Worm (Caenorhabditis elegans): ENCODE measurements around the gene lnkn-1.

The lnkn-1 gene

DNA sequence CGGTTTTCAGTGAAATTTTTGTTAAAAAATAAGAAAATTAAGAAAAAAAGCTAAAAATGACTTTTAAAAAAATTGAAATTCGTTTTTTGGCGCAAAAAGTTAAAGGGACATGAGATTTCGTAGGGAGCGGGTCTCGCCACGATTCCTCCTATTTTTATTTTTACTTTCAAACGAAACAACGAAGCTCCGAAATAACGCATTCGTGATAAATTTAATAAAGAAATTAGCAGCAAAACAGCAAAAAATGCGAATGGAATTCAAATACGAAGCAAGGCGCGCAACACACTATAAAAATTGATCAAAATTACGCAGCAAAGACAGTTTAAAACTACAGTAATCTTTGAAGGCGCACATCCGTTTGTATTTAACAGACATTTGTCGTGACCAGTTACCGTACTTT lies 9.7 kb downstream of the lnkn-1 start:
- TF ChIP-seq ces-1 (GFP tag; optimal IDR thresholded peaks at IDR 0.05) (peak; percentile 53), ztf-11 (tag; optimal IDR thresholded peaks at IDR 0.05) (no peak), blmp-1 (tag; optimal IDR thresholded peaks at IDR 0.05) (no peak), unc-39 (tag; optimal IDR thresholded peaks at IDR 0.05) (no peak), mep-1 (tag; optimal IDR thresholded peaks at IDR 0.05) (peak; percentile 69), cnd-1 (tag; optimal IDR thresholded peaks at IDR 0.05) (no peak), lsy-2 (tag; optimal IDR thresholded peaks at IDR 0.05) (peak; percentile 17)

ce11 chrIII:8901078-8901477 lies 11.0 kb downstream of the lnkn-1 start:
- peak; percentile 73 for TF ChIP-seq cnd-1 (tag; optimal IDR thresholded peaks at IDR 0.05)
- peak; percentile 56 for TF ChIP-seq lin-13 (tag; optimal IDR thresholded peaks at IDR 0.05)
- TF ChIP-seq ceh-39 (tag; optimal IDR thresholded peaks at IDR 0.05), result peak; percentile 0

DNA sequence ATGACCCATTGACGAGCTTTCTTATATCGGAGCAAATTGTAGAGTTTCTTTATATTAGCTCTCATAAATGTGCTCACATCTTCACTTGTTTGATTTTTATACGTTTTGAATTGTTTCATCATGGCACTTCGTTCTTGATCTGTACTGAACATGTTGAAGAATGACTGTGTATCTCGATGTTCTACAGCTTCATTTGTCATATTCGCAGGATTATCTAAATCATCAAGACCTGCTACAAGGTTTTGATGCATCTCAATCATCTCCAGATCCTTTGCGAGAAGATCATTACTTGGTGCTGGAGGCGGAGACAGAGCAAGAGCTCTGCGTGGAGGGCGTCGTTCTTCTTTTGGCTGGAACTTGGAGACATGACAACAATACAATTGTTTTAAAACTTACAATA lies 13.2 kb downstream of the lnkn-1 start:
- TF ChIP-seq tbx-8 (GFP tag; optimal IDR thresholded peaks at IDR 0.05) (no peak), nhr-237 (tag; optimal IDR thresholded peaks at IDR 0.05) (no peak)

ce11 chrIII:8904044-8904443 lies 14.0 kb downstream of the lnkn-1 start, which contains the start of gene lin-9:
Gene lin-9, minus strand, starts transcription at chrIII:8904131.
- peak; percentile 26 for TF ChIP-seq M03D4.4 (tag; optimal IDR thresholded peaks at IDR 0.05)
- peak; percentile 89 for TF ChIP-seq lin-13 (tag; optimal IDR thresholded peaks at IDR 0.05)
- TF ChIP-seq flh-1 (GFP tag; optimal IDR thresholded peaks at IDR 0.05), result no peak
- peak; percentile 29 for TF ChIP-seq ham-2 (GFP tag; optimal IDR thresholded peaks at IDR 0.05)
- TF ChIP-seq ces-1 (GFP tag; optimal IDR thresholded peaks at IDR 0.05), result peak; percentile 60
- peak; percentile 72 for TF ChIP-seq hlh-1 (tag; optimal IDR thresholded peaks at IDR 0.05)
- no peak for TF ChIP-seq sem-2 (GFP tag; optimal IDR thresholded peaks at IDR 0.05)
- TF ChIP-seq unc-62 (GFP tag; optimal IDR thresholded peaks at IDR 0.05), result peak; percentile 61
- peak; percentile 24 for TF ChIP-seq unc-120 (tag; optimal IDR thresholded peaks at IDR 0.05; ENCODE audit: poor library complexity, severe bottlenecking)
- TF ChIP-seq pha-4 (tag; optimal IDR thresholded peaks at IDR 0.05), result peak; percentile 93
- peak; percentile 14 for TF ChIP-seq mls-2 (tag; optimal IDR thresholded peaks at IDR 0.05)
- no peak for TF ChIP-seq bed-3 (GFP tag; optimal IDR thresholded peaks at IDR 0.05)
- TF ChIP-seq snpc-4 (tag; optimal IDR thresholded peaks at IDR 0.05), result no peak
- peak; percentile 67 for TF ChIP-seq drap-1 (GFP tag; optimal IDR thresholded peaks at IDR 0.05)
- TF ChIP-seq unc-39 (tag; optimal IDR thresholded peaks at IDR 0.05), result no peak
- no peak for TF ChIP-seq ceh-83 (GFP tag; optimal IDR thresholded peaks at IDR 0.05)
- TF ChIP-seq mab-5 (tag; optimal IDR thresholded peaks at IDR 0.05), result no peak
- peak; percentile 76 for TF ChIP-seq sptf-1 (tag; optimal IDR thresholded peaks at IDR 0.05)
- peak; percentile 43 for TF ChIP-seq blmp-1 (tag; optimal IDR thresholded peaks at IDR 0.05)
- TF ChIP-seq nhr-12 (tag; optimal IDR thresholded peaks at IDR 0.05), result no peak
- no peak for TF ChIP-seq elt-1 (tag; optimal IDR thresholded peaks at IDR 0.05; ENCODE audit: borderline replicate concordance, insufficient read depth)
- peak; percentile 11 for TF ChIP-seq ztf-11 (tag; optimal IDR thresholded peaks at IDR 0.05)
- peak; percentile 99 for TF ChIP-seq lsy-2 (tag; optimal IDR thresholded peaks at IDR 0.05)
- TF ChIP-seq zip-8 (tag; optimal IDR thresholded peaks at IDR 0.05), result no peak
- peak; percentile 88 for TF ChIP-seq nhr-237 (tag; optimal IDR thresholded peaks at IDR 0.05)
- TF ChIP-seq lin-32 (GFP tag; optimal IDR thresholded peaks at IDR 0.05), result no peak
- peak; percentile 77 for TF ChIP-seq ceh-39 (tag; optimal IDR thresholded peaks at IDR 0.05)
- peak; percentile 62 for TF ChIP-seq elt-3 (tag; optimal IDR thresholded peaks at IDR 0.05)
- TF ChIP-seq mep-1 (tag; optimal IDR thresholded peaks at IDR 0.05), result peak; percentile 89
- TF ChIP-seq ceh-43 (GFP tag; optimal IDR thresholded peaks at IDR 0.05), result no peak
- TF ChIP-seq cnd-1 (tag; optimal IDR thresholded peaks at IDR 0.05), result peak; percentile 33
- TF ChIP-seq tbx-8 (GFP tag; optimal IDR thresholded peaks at IDR 0.05), result no peak
- no peak for TF ChIP-seq nhr-76 (tag; optimal IDR thresholded peaks at IDR 0.05)
- no peak for TF ChIP-seq nhr-28 (tag; optimal IDR thresholded peaks at IDR 0.05)

Measured in whole organism, mixed stage, embryonic.